Fruit fly (Drosophila melanogaster): ENCODE data around the gene CG11841.

The CG11841 gene

DNA sequence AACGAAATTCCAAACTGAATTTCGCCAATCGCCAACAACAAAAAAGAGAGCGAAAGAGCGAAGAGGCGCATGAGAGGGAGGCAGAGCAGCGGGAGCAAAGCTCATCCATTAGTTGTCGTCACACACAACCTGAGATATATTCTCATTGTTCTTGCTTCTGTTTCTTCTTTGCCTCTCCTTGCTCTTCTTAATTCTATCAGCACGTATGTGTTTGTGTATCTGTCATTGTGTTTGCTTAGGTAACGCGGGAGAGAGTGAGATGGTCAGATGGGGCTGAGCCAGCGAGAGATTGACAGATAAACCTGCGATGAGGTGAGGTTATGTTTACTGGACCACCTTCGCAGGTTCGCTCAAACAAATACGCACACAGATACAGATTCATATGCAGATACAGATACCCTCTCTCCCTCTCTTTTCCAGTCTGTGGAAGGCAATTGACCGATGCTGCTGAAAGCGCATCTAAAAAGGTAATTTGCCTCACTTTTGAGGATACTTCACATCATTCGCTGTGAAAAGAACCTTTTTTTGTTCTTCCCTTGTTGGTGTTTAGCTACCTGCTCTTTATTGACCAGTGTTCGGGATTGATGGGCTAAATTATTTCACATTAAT lies 23.2 kb downstream of the CG11841 start (continued):
- peak; percentile 13 for TF ChIP-seq Vsx1 (GFP tag; optimal IDR thresholded peaks at IDR 0.05)
- TF ChIP-seq CG11696 (GFP tag; IDR thresholded peaks at IDR 0.05): no peak
- TF ChIP-seq CHES-1-like (GFP tag; optimal IDR thresholded peaks at IDR 0.05): no peak
- no peak for TF ChIP-seq otp (GFP tag; IDR thresholded peaks at IDR 0.05)
- no peak for TF ChIP-seq CG16813 (GFP tag; IDR thresholded peaks at IDR 0.05; ENCODE audit: partially characterized antibody)
- no peak for TF ChIP-seq hth (optimal IDR thresholded peaks at IDR 0.05)
- TF ChIP-seq CG9817 (tag; optimal IDR thresholded peaks at IDR 0.05): no peak
- TF ChIP-seq Atf-2 (GFP tag; optimal IDR thresholded peaks at IDR 0.05): no peak
- TF ChIP-seq ham (GFP tag; IDR thresholded peaks at IDR 0.05): no peak
- no peak for TF ChIP-seq gfzf (GFP tag; optimal IDR thresholded peaks at IDR 0.05)
- no peak for TF ChIP-seq vvl (GFP tag; IDR thresholded peaks at IDR 0.05)
- peak; percentile 10 for TF ChIP-seq lab (GFP tag; optimal IDR thresholded peaks at IDR 0.05)
- TF ChIP-seq yki (optimal IDR thresholded peaks at IDR 0.05): no peak
- no peak for TF ChIP-seq Fer3 (tag; optimal IDR thresholded peaks at IDR 0.05)
- TF ChIP-seq Oaz (GFP tag; IDR thresholded peaks at IDR 0.05): no peak
- no peak for TF ChIP-seq CG5953 (GFP tag; IDR thresholded peaks at IDR 0.05)
- TF ChIP-seq CG16815 (GFP tag; optimal IDR thresholded peaks at IDR 0.05): no peak
- 0 out of 2 replicates have a peak, but pooled peaks have one; percentile 27 for TF ChIP-seq sna (GFP tag; IDR thresholded peaks at IDR 0.05; ENCODE audit: partially characterized antibody)
- no peak for TF ChIP-seq seq (GFP tag; IDR thresholded peaks at IDR 0.05)
- no peak for TF ChIP-seq CG18619 (GFP tag; optimal IDR thresholded peaks at IDR 0.05)
- TF ChIP-seq CG13287 (GFP tag; IDR thresholded peaks at IDR 0.05; ENCODE audit: partially characterized antibody): no peak
- no peak for TF ChIP-seq CG13624 (GFP tag; optimal IDR thresholded peaks at IDR 0.05)
- no peak for TF ChIP-seq dmrt11E (tag; optimal IDR thresholded peaks at IDR 0.05)
- TF ChIP-seq CG42726 (GFP tag; IDR thresholded peaks at IDR 0.05; ENCODE audit: partially characterized antibody): no peak
- TF ChIP-seq ci (GFP tag; IDR thresholded peaks at IDR 0.05): peak; percentile 64
- no peak for TF ChIP-seq CG15269 (tag; optimal IDR thresholded peaks at IDR 0.05)
- no peak for TF ChIP-seq pros (GFP tag; optimal IDR thresholded peaks at IDR 0.05)
- TF ChIP-seq corto (GFP tag; optimal IDR thresholded peaks at IDR 0.05): no peak
- TF ChIP-seq ranshi (GFP tag; IDR thresholded peaks at IDR 0.05): no peak
- no peak for TF ChIP-seq CG13123 (GFP tag; optimal IDR thresholded peaks at IDR 0.05)
- TF ChIP-seq ems (GFP tag; optimal IDR thresholded peaks at IDR 0.05): no peak
- TF ChIP-seq Nf-YA (GFP tag; IDR thresholded peaks at IDR 0.05): no peak
- TF ChIP-seq ewg (GFP tag; optimal IDR thresholded peaks at IDR 0.05): no peak
- no peak for TF ChIP-seq Drgx (GFP tag; IDR thresholded peaks at IDR 0.05)
- peak; percentile 30 for TF ChIP-seq Fer1 (GFP tag; optimal IDR thresholded peaks at IDR 0.05)
- TF ChIP-seq CG2116 (GFP tag; optimal IDR thresholded peaks at IDR 0.05): no peak
- TF ChIP-seq Spps (tag; optimal IDR thresholded peaks at IDR 0.05): no peak
- peak; percentile 91 for TF ChIP-seq cg (GFP tag; optimal IDR thresholded peaks at IDR 0.05)
- no peak for TF ChIP-seq CG30403 (GFP tag; optimal IDR thresholded peaks at IDR 0.05)
- no peak for TF ChIP-seq CG6272 (GFP tag; IDR thresholded peaks at IDR 0.05)
- no peak for TF ChIP-seq danr (GFP tag; IDR thresholded peaks at IDR 0.05)
- TF ChIP-seq ash1 (GFP tag; optimal IDR thresholded peaks at IDR 0.05): no peak
- no peak for TF ChIP-seq D19B (GFP tag; optimal IDR thresholded peaks at IDR 0.05)
- no peak for TF ChIP-seq br (optimal IDR thresholded peaks at IDR 0.05)
- no peak for TF ChIP-seq scrt (GFP tag; optimal IDR thresholded peaks at IDR 0.05)
- no peak for TF ChIP-seq sens-2 (GFP tag; IDR thresholded peaks at IDR 0.05)
- peak; percentile 33; the same call in 1 of the 2 replicates for TF ChIP-seq CG6689 (GFP tag; IDR thresholded peaks at IDR 0.05)
- no peak for TF ChIP-seq Dbx (GFP tag; IDR thresholded peaks at IDR 0.05)
- no peak for TF ChIP-seq tap (tag; optimal IDR thresholded peaks at IDR 0.05)
- peak; percentile 2 for TF ChIP-seq CG5180 (GFP tag; optimal IDR thresholded peaks at IDR 0.05)
- TF ChIP-seq kah (GFP tag; optimal IDR thresholded peaks at IDR 0.05): no peak
- TF ChIP-seq CG9727 (GFP tag; optimal IDR thresholded peaks at IDR 0.05): no peak
